Worm (Caenorhabditis elegans) whole organism, L4 larva: ENCODE measurements around the gene brap-2.

Experiments
- D1046.2 ChIP-seq: fragments of 200-800 bp; sonication (Bioruptor generic); IDR thresholded peaks from 2 replicates; pipeline ENCODE4 v1.3.6; 2022; ENCODE audit warnings: missing genetic modification characterization, missing compliant biosample characterization
- F37D6.2 ChIP-seq: sonication (generic microtip); optimal IDR thresholded peaks from 2 replicates; lab custom pipeline; 2016; ENCODE audit warnings: mild to moderate bottlenecking, missing genetic modification characterization, missing compliant biosample characterization
- F44E2.7 ChIP-seq: fragments of 200-800 bp; sonication (Bioruptor generic); IDR thresholded peaks from 2 replicates; pipeline ENCODE4 v2.1.2; 2022; ENCODE audit warnings: missing genetic modification characterization, missing compliant biosample characterization
- ZK337.2 ChIP-seq: fragments of 200-800 bp; sonication (Bioruptor generic); IDR thresholded peaks from 2 replicates; pipeline ENCODE4 v1.3.6; 2022; ENCODE audit warnings: missing genetic modification reagents, missing genetic modification characterization, missing compliant biosample characterization
- aha-1 ChIP-seq: fragments of 150-350 bp; peaks from one replicate; lab custom pipeline; 2014; ENCODE audit warnings: missing biosample characterization, missing genetic modification characterization
- ceh-28 ChIP-seq: fragments of 150-350 bp; optimal IDR thresholded peaks from 2 replicates; lab custom pipeline; 2014; ENCODE audit warnings: missing biosample characterization, missing genetic modification reagents, missing genetic modification characterization
- ceh-62 ChIP-seq: sonication (generic microtip); optimal IDR thresholded peaks from 2 replicates; lab custom pipeline; 2017; ENCODE audit warnings: missing biosample characterization, missing genetic modification characterization
- daf-16 ChIP-seq, 3 experiments: sonication (generic microtip); optimal IDR thresholded peaks; 2 replicates each; lab custom pipeline; 2016 to 2017; ENCODE audit warnings: missing genetic modification characterization in 3 of 3, missing genetic modification reagents in 3 of 3, mild to moderate bottlenecking in 2 of 3, missing compliant biosample characterization in 2 of 3, missing biosample characterization in 1 of 3, moderate library complexity in 1 of 3
- dmd-9 ChIP-seq: fragments of 200-800 bp; sonication (Bioruptor generic); IDR thresholded peaks from 2 replicates; pipeline ENCODE4 v1.3.6; 2022; ENCODE audit warnings: missing genetic modification reagents, missing genetic modification characterization, missing compliant biosample characterization
- egl-27 ChIP-seq: sonication (generic microtip); optimal IDR thresholded peaks from 3 replicates; lab custom pipeline; 2017; ENCODE audit warnings: missing biosample characterization, missing genetic modification reagents, missing genetic modification characterization
- fkh-10 ChIP-seq: fragments of 150-350 bp; optimal IDR thresholded peaks from 2 replicates; lab custom pipeline; 2014; ENCODE audit warnings: missing biosample characterization, missing genetic modification reagents, missing genetic modification characterization
- lin-1 ChIP-seq: fragments of 200-800 bp; sonication (Bioruptor generic); IDR thresholded peaks from 2 replicates; pipeline ENCODE4 v1.3.6; 2022; ENCODE audit warnings: missing genetic modification reagents, missing genetic modification characterization, missing compliant biosample characterization
- lin-13 ChIP-seq: fragments of 150-350 bp; optimal IDR thresholded peaks from 2 replicates; lab custom pipeline; 2014; ENCODE audit warnings: missing biosample characterization, missing genetic modification reagents, missing genetic modification characterization
- nhr-111 ChIP-seq: fragments of 200-800 bp; sonication (Bioruptor generic); optimal IDR thresholded peaks from 2 replicates; lab custom pipeline; 2018; ENCODE audit warnings: mild to moderate bottlenecking, missing genetic modification characterization, missing compliant biosample characterization
- nhr-237 ChIP-seq: sonication (generic microtip); optimal IDR thresholded peaks from 2 replicates; lab custom pipeline; 2017; ENCODE audit warnings: missing biosample characterization, missing genetic modification characterization
- nhr-25 ChIP-seq: sonication (generic microtip); optimal IDR thresholded peaks from 2 replicates; lab custom pipeline; 2017; ENCODE audit warnings: missing genetic modification characterization, mild to moderate bottlenecking, missing compliant biosample characterization, antibody characterized with exemption, moderate library complexity, borderline replicate concordance; ENCODE audit not compliant: insufficient read depth
- nhr-6 ChIP-seq: fragments of 150-350 bp; optimal IDR thresholded peaks from 2 replicates; lab custom pipeline; 2014; ENCODE audit warnings: missing biosample characterization, missing genetic modification characterization
- php-3 ChIP-seq: fragments of 200-800 bp; sonication (Bioruptor generic); IDR thresholded peaks from 2 replicates; pipeline ENCODE4 v1.3.6; 2022; ENCODE audit warnings: missing genetic modification reagents, missing genetic modification characterization, missing compliant biosample characterization
- pqm-1 ChIP-seq: sonication (generic microtip); optimal IDR thresholded peaks from 2 replicates; lab custom pipeline; 2017; ENCODE audit warnings: missing biosample characterization, missing genetic modification characterization
- rbr-2 ChIP-seq: sonication (generic microtip); optimal IDR thresholded peaks from 2 replicates; lab custom pipeline; 2016; ENCODE audit warnings: missing genotype, missing genetic modification characterization, missing compliant biosample characterization
- saeg-2 ChIP-seq: fragments of 200-800 bp; sonication (Bioruptor generic); IDR thresholded peaks from 2 replicates; pipeline ENCODE4 v1.3.6; 2022; ENCODE audit warnings: missing genetic modification reagents, missing genetic modification characterization, missing compliant biosample characterization
- snpc-1.2 ChIP-seq: fragments of 200-800 bp; sonication (Bioruptor generic); IDR thresholded peaks from 2 replicates; pipeline ENCODE4 v1.3.6; 2022; ENCODE audit warnings: missing genetic modification reagents, missing genetic modification characterization, missing compliant biosample characterization
- snpc-4 ChIP-seq: fragments of 150-350 bp; optimal IDR thresholded peaks from 2 replicates; lab custom pipeline; 2014; ENCODE audit warnings: missing biosample characterization, missing genetic modification characterization
- spr-3 ChIP-seq: fragments of 200-800 bp; sonication (Bioruptor generic); optimal IDR thresholded peaks from 2 replicates; lab custom pipeline; 2018; ENCODE audit warnings: mild to moderate bottlenecking, missing genetic modification characterization, missing compliant biosample characterization
- tra-1 ChIP-seq: fragments of 200-800 bp; sonication (Bioruptor generic); IDR thresholded peaks from 2 replicates; pipeline ENCODE4 v1.3.6; 2022; ENCODE audit warnings: missing genetic modification reagents, missing genetic modification characterization, missing compliant biosample characterization
- unc-39 ChIP-seq: sonication (generic microtip); optimal IDR thresholded peaks from 2 replicates; lab custom pipeline; 2017; ENCODE audit warnings: missing biosample characterization, missing genetic modification characterization
- unc-62 ChIP-seq, 3 experiments: fragments of 150-350 bp in 1 of 3; sonication (generic microtip); optimal IDR thresholded peaks in 2 of 3; peaks in 1 of 3; 1 replicate in 1 of 3; 2 replicates in 2 of 3; lab custom pipeline; 2014 to 2017; ENCODE audit warnings: missing biosample characterization in 3 of 3, missing genetic modification characterization in 3 of 3, missing genetic modification reagents in 3 of 3, missing genotype in 1 of 3
- zip-2 ChIP-seq: fragments of 150-350 bp; optimal IDR thresholded peaks from 2 replicates; lab custom pipeline; 2014; ENCODE audit warnings: missing biosample characterization, missing genetic modification characterization
- ztf-7 ChIP-seq: fragments of 150-350 bp; optimal IDR thresholded peaks from 2 replicates; lab custom pipeline; 2014; ENCODE audit warnings: missing biosample characterization, missing genetic modification characterization

Gene brap-2

ce11 chrII:5373275-5374047 is 19.5 kb downstream of the brap-2 start, which contains the start of the genes agt-2 and F09E5.3 (continued):
- TF ChIP-seq ztf-7 (peak; percentile 47), dmd-9 (GFP tag; lab: Robert Waterston, UW) (no peak), ZK337.2 (GFP tag; lab: Robert Waterston, UW) (no peak), nhr-111 (GFP tag; lab: Kevin White, UChicago) (no peak), ceh-62 (tag; lab: Kevin White, UChicago) (no peak), snpc-4 (tag; lab: Kevin White, UChicago) (no peak), rbr-2 (peak; percentile 89)

- TF ChIP-seq nhr-237 (tag; lab: Kevin White, UChicago) = no peak
- peak; percentile 3 for TF ChIP-seq aha-1 (tag; lab: Kevin White, UChicago)
These were observed 22.3 kb downstream of the brap-2 start, which contains the start of gene F09E5.12 for ce11 chrII:5370641-5371040. Gene F09E5.12, minus strand, starts transcription at chrII:5370741.

ce11 chrII:5365645-5366044 is 27.3 kb downstream of the brap-2 start, which contains the start of gene F09E5.16:
Gene F09E5.16, minus strand, starts transcription at chrII:5365745.
- TF ChIP-seq php-3 (GFP tag; lab: Robert Waterston, UW) (no peak), spr-3 (GFP tag; lab: Kevin White, UChicago) (no peak), pqm-1 (tag; lab: Kevin White, UChicago) (no peak), nhr-6 (no peak), snpc-1.2 (no peak), egl-27 (tag; lab: Kevin White, UChicago) (no peak), ceh-28 (no peak), rbr-2 (no peak), tra-1 (GFP tag; lab: Robert Waterston, UW) (no peak), nhr-25 (no peak), daf-16 (GFP tag; optimal IDR thresholded peaks at IDR 0.05; lab: Kevin White, UChicago) (no peak), daf-16 (tag; optimal IDR thresholded peaks at IDR 0.05; lab: Kevin White, UChicago) (no peak), lin-1 (GFP tag; lab: Robert Waterston, UW) (no peak), lin-13 (GFP tag; lab: Kevin White, UChicago) (no peak), D1046.2 (GFP tag; lab: Robert Waterston, UW) (no peak)

ce11 chrII:5364516-5364915 is 28.5 kb downstream of the brap-2 start:
- TF ChIP-seq aha-1 (tag; lab: Kevin White, UChicago) = peak; percentile 22
- TF ChIP-seq zip-2 (tag; lab: Kevin White, UChicago) = no peak
- peak in 1 of 2 experiments; percentile 90 for TF ChIP-seq unc-62 (GFP tag; optimal IDR thresholded peaks at IDR 0.05 in 1 of 2; lab: Kevin White, UChicago)
- TF ChIP-seq unc-62 (tag; optimal IDR thresholded peaks at IDR 0.05; lab: Kevin White, UChicago) = no peak
- no peak for TF ChIP-seq saeg-2 (GFP tag; lab: Robert Waterston, UW)

ce11 chrII:5359252-5359651 is 33.7 kb downstream of the brap-2 start, which contains the start of gene sec-6:
Gene sec-6, plus strand, starts transcription at chrII:5359552.
- TF ChIP-seq F37D6.2 (tag; lab: Kevin White, UChicago) (no peak), ceh-62 (tag; lab: Kevin White, UChicago) (no peak), unc-39 (no peak), F44E2.7 (no peak), fkh-10 (GFP tag; lab: Kevin White, UChicago) (no peak), unc-62 (GFP tag; optimal IDR thresholded peaks at IDR 0.05 in 1 of 2; lab: Kevin White, UChicago) (no peak), unc-62 (tag; optimal IDR thresholded peaks at IDR 0.05; lab: Kevin White, UChicago) (no peak)
